Fruit fly (Drosophila melanogaster) whole organism, embryonic: Measurements from ENCODE around the gene Drsl1.
A peak's percentile ranks its signal among the peaks of the same experiment; 100 is the strongest.

Experiments used
- Adf1 ChIP-seq: fragments of 200-800 bp; sonication (Bioruptor generic); IDR thresholded peaks from 2 replicates; pipeline ENCODE4 v1.3.6; 2022; ENCODE audit warnings: missing biosample characterization, missing genetic modification characterization
- Atf-2 ChIP-seq: fragments of 200-800 bp; sonication (Bioruptor generic); optimal IDR thresholded peaks from 2 replicates; lab custom pipeline; 2016; ENCODE audit warnings: missing biosample characterization, missing genetic modification characterization
- Atf6 ChIP-seq: fragments of 200-800 bp; sonication (Bioruptor generic); IDR thresholded peaks from 2 replicates; pipeline ENCODE4 v1.3.6; 2022; ENCODE audit warnings: missing biosample characterization, missing genetic modification characterization
- Blimp-1 ChIP-seq: fragments of 200-800 bp; sonication (Bioruptor generic); optimal IDR thresholded peaks from 3 replicates; lab custom pipeline; 2018; ENCODE audit warnings: missing biosample characterization, missing genetic modification characterization, mild to moderate bottlenecking, moderate library complexity, missing genetic modification reagents
- CG10147 ChIP-seq: fragments of 200-800 bp; sonication (Bioruptor generic); optimal IDR thresholded peaks from 2 replicates; lab custom pipeline; 2019; ENCODE audit warnings: missing biosample characterization, mild to moderate bottlenecking, missing genetic modification characterization, moderate library complexity
- CG10979 ChIP-seq: fragments of 200-800 bp; sonication (Bioruptor generic); optimal IDR thresholded peaks from 2 replicates; lab custom pipeline; 2018; ENCODE audit warnings: missing biosample characterization, mild to moderate bottlenecking, missing genetic modification characterization, moderate library complexity
- CG11695 ChIP-seq: fragments of 200-800 bp; sonication (Bioruptor generic); IDR thresholded peaks from 3 replicates; pipeline ENCODE4 v1.3.6; 2022; ENCODE audit warnings: missing biosample characterization, missing genetic modification characterization
- CG14710 ChIP-seq: fragments of 200-800 bp; sonication (Bioruptor generic); optimal IDR thresholded peaks from 3 replicates; lab custom pipeline; 2019; ENCODE audit warnings: missing biosample characterization, mild to moderate bottlenecking, missing genetic modification characterization, moderate library complexity
- CG15269 ChIP-seq: fragments of 200-800 bp; sonication (Bioruptor generic); optimal IDR thresholded peaks from 2 replicates; lab custom pipeline; 2018; ENCODE audit warnings: missing biosample characterization, mild to moderate bottlenecking, missing genetic modification characterization, moderate library complexity
- CG1602 ChIP-seq: fragments of 200-800 bp; sonication (Bioruptor generic); optimal IDR thresholded peaks from 3 replicates; lab custom pipeline; 2016; ENCODE audit warnings: missing biosample characterization, missing genetic modification characterization
- CG30403 ChIP-seq: fragments of 200-800 bp; sonication (Bioruptor generic); optimal IDR thresholded peaks from 3 replicates; lab custom pipeline; 2016; ENCODE audit warnings: missing biosample characterization, missing genetic modification characterization
- CG3163 ChIP-seq: fragments of 200-800 bp; sonication (Bioruptor generic); optimal IDR thresholded peaks from 3 replicates; lab custom pipeline; 2016; ENCODE audit warnings: missing biosample characterization, missing genetic modification characterization
- CG33213 ChIP-seq: fragments of 200-800 bp; sonication (Bioruptor generic); optimal IDR thresholded peaks from 3 replicates; lab custom pipeline; 2016; ENCODE audit warnings: missing biosample characterization, missing genetic modification characterization
- CG5245 ChIP-seq: fragments of 200-800 bp; sonication (Bioruptor generic); optimal IDR thresholded peaks from 3 replicates; lab custom pipeline; 2016; ENCODE audit warnings: missing biosample characterization, missing genetic modification characterization
- CG6813 ChIP-seq: fragments of 200-800 bp; sonication (Bioruptor generic); optimal IDR thresholded peaks from 2 replicates; lab custom pipeline; 2017; ENCODE audit warnings: missing biosample characterization, missing genetic modification characterization, mild to moderate bottlenecking, moderate library complexity, missing genetic modification reagents
- CG7357 ChIP-seq: fragments of 200-800 bp; sonication (Bioruptor generic); IDR thresholded peaks from 3 replicates; pipeline ENCODE4 v1.3.6; 2022; ENCODE audit warnings: missing biosample characterization, missing genetic modification characterization
- CG8290 ChIP-seq, 3 experiments: fragments of 200-800 bp; sonication (Bioruptor generic); optimal IDR thresholded peaks; 2 replicates each; lab custom pipeline; 2016 to 2019; ENCODE audit warnings: missing biosample characterization in 3 of 3, missing genetic modification characterization in 3 of 3, mild to moderate bottlenecking in 2 of 3, moderate library complexity in 1 of 3
- CG8765 ChIP-seq: fragments of 200-800 bp; sonication (Bioruptor generic); IDR thresholded peaks from 2 replicates; pipeline ENCODE4 v1.3.6; 2022; ENCODE audit warnings: missing biosample characterization, missing genetic modification characterization
- Camta ChIP-seq: fragments of 200-800 bp; sonication (Bioruptor generic); optimal IDR thresholded peaks from 2 replicates; lab custom pipeline; 2016; ENCODE audit warnings: missing biosample characterization, missing genetic modification characterization
- D ChIP-seq, 2 experiments: fragments of 200-800 bp in 1 of 2; fragments of >200 bp in 1 of 2; sonication (Bioruptor generic) in 1 of 2; optimal IDR thresholded peaks; 2 replicates in 1 of 2; 3 replicates in 1 of 2; lab custom pipeline; 2017; ENCODE audit warnings: mild to moderate bottlenecking in 1 of 2, missing biosample characterization in 1 of 2, missing genetic modification characterization in 1 of 2, missing genetic modification reagents in 1 of 2
- Dip2 ChIP-seq: fragments of 200-800 bp; sonication (Bioruptor generic); IDR thresholded peaks from 2 replicates; pipeline ENCODE4 v1.3.6; 2022; ENCODE audit warnings: missing biosample characterization, missing genetic modification characterization
- Fer3 ChIP-seq: fragments of 200-800 bp; sonication (Bioruptor generic); optimal IDR thresholded peaks from 2 replicates; lab custom pipeline; 2018; ENCODE audit warnings: missing biosample characterization, mild to moderate bottlenecking, missing genetic modification characterization, moderate library complexity
- Hey ChIP-seq: fragments of 200-800 bp; sonication (Bioruptor generic); optimal IDR thresholded peaks from 3 replicates; lab custom pipeline; 2018; ENCODE audit warnings: missing biosample characterization, mild to moderate bottlenecking, missing genetic modification characterization
- Hmx ChIP-seq: fragments of 200-800 bp; sonication (Bioruptor generic); optimal IDR thresholded peaks from 2 replicates; lab custom pipeline; 2016; ENCODE audit warnings: missing biosample characterization, missing genetic modification characterization
- Lpt ChIP-seq: fragments of >200 bp; optimal IDR thresholded peaks from 2 replicates; lab custom pipeline; 2018; ENCODE audit warnings: missing biosample characterization, missing genetic modification characterization
- Med ChIP-seq: fragments of 200-800 bp; sonication (Bioruptor generic); peaks from one replicate; lab custom pipeline; 2016; ENCODE audit warnings: missing biosample characterization, missing genetic modification characterization, mild to moderate bottlenecking, inconsistent platforms, moderate library complexity
- PHDP ChIP-seq: fragments of 200-800 bp; sonication (Bioruptor generic); optimal IDR thresholded peaks from 3 replicates; lab custom pipeline; 2018; ENCODE audit warnings: missing biosample characterization, mild to moderate bottlenecking, missing genetic modification characterization, moderate library complexity
- Pdp1 ChIP-seq, 2 experiments: fragments of 200-800 bp; sonication (Bioruptor generic); optimal IDR thresholded peaks; 3 replicates each; lab custom pipeline; 2016; ENCODE audit warnings: missing biosample characterization in 2 of 2, missing genetic modification characterization in 2 of 2, mild to moderate bottlenecking in 1 of 2, moderate library complexity in 1 of 2
- Xbp1 ChIP-seq: fragments of 200-800 bp; sonication (Bioruptor generic); optimal IDR thresholded peaks from 3 replicates; lab custom pipeline; 2016; ENCODE audit warnings: missing biosample characterization, mild to moderate bottlenecking, missing genetic modification characterization
- amos ChIP-seq: fragments of 200-800 bp; sonication (Bioruptor generic); IDR thresholded peaks from 2 replicates; pipeline ENCODE4 v1.3.6; 2022; ENCODE audit warnings: missing biosample characterization, missing genetic modification characterization; ENCODE audit not compliant: partially characterized antibody
- chm ChIP-seq: fragments of 200-800 bp; sonication (Bioruptor generic); IDR thresholded peaks from 2 replicates; pipeline ENCODE4 v1.3.6; 2022; ENCODE audit warnings: missing biosample characterization, missing genetic modification characterization
- crol ChIP-seq: fragments of 200-800 bp; sonication (Bioruptor generic); IDR thresholded peaks from 2 replicates; pipeline ENCODE4 v1.3.6; 2022; ENCODE audit warnings: missing biosample characterization, missing genetic modification characterization
- dan ChIP-seq: fragments of 200-800 bp; sonication (Bioruptor generic); IDR thresholded peaks from 2 replicates; pipeline ENCODE4 v1.3.6; 2022; ENCODE audit warnings: missing biosample characterization, missing genetic modification characterization
- disco-r ChIP-seq: fragments of 200-800 bp; sonication (Bioruptor generic); optimal IDR thresholded peaks from 2 replicates; lab custom pipeline; 2016; ENCODE audit warnings: missing biosample characterization, missing genetic modification characterization
- en ChIP-seq: fragments of 200-800 bp; sonication (Bioruptor generic); optimal IDR thresholded peaks from 2 replicates; lab custom pipeline; 2016; ENCODE audit warnings: missing biosample characterization, missing genetic modification characterization
- fd64A ChIP-seq: fragments of 200-800 bp; sonication (Bioruptor generic); optimal IDR thresholded peaks from 3 replicates; lab custom pipeline; 2018; ENCODE audit warnings: missing biosample characterization, mild to moderate bottlenecking, missing genetic modification characterization
- fru ChIP-seq: fragments of >200 bp; optimal IDR thresholded peaks from 2 replicates; lab custom pipeline; 2017
- gro ChIP-seq: fragments of 200-800 bp; sonication (Bioruptor generic); optimal IDR thresholded peaks from 2 replicates; lab custom pipeline; 2016; ENCODE audit warnings: missing biosample characterization, missing genetic modification characterization
- hb ChIP-seq: fragments of 200-800 bp; sonication (Bioruptor generic); IDR thresholded peaks from 3 replicates; pipeline ENCODE4 v1.3.6; 2022; ENCODE audit warnings: missing biosample characterization, missing genetic modification characterization; ENCODE audit not compliant: partially characterized antibody
- lab ChIP-seq: fragments of 200-800 bp; sonication (Bioruptor generic); optimal IDR thresholded peaks from 3 replicates; lab custom pipeline; 2017; ENCODE audit warnings: missing biosample characterization, missing genetic modification characterization, mild to moderate bottlenecking, moderate library complexity, missing genetic modification reagents
- luna ChIP-seq: fragments of 200-800 bp; sonication (Bioruptor generic); optimal IDR thresholded peaks from 2 replicates; lab custom pipeline; 2016; ENCODE audit warnings: missing biosample characterization, missing genetic modification characterization
- nerfin-1 ChIP-seq: fragments of 200-800 bp; sonication (Bioruptor generic); optimal IDR thresholded peaks from 3 replicates; lab custom pipeline; 2019; ENCODE audit warnings: missing biosample characterization, mild to moderate bottlenecking, missing genetic modification characterization, moderate library complexity
- odd ChIP-seq: fragments of 200-800 bp; sonication (Bioruptor generic); optimal IDR thresholded peaks from 2 replicates; lab custom pipeline; 2017; ENCODE audit warnings: missing biosample characterization, mild to moderate bottlenecking, missing genetic modification characterization
- otp ChIP-seq: fragments of 200-800 bp; sonication (Bioruptor generic); IDR thresholded peaks from 3 replicates; pipeline ENCODE4, ENCODE4 v1.3.6; 2022; ENCODE audit warnings: missing biosample characterization, missing genetic modification characterization
- ranshi ChIP-seq: fragments of 200-800 bp; sonication (Bioruptor generic); IDR thresholded peaks from 2 replicates; pipeline ENCODE4 v1.3.6; 2022; ENCODE audit warnings: missing biosample characterization, missing genetic modification characterization
- repo ChIP-seq: fragments of 200-800 bp; sonication (Bioruptor generic); optimal IDR thresholded peaks from 2 replicates; lab custom pipeline; 2016; ENCODE audit warnings: missing biosample characterization, missing genetic modification characterization
- so ChIP-seq: fragments of 200-800 bp; sonication (Bioruptor generic); IDR thresholded peaks from 3 replicates; pipeline ENCODE4 v1.3.6; 2022; ENCODE audit warnings: missing biosample characterization, missing genetic modification characterization
- tgo ChIP-seq: fragments of 200-800 bp; sonication (Bioruptor generic); IDR thresholded peaks from 3 replicates; pipeline ENCODE4 v1.3.6; 2022; ENCODE audit warnings: missing biosample characterization, missing genetic modification characterization
- trh ChIP-seq: fragments of 200-800 bp; sonication (Bioruptor generic); optimal IDR thresholded peaks from 2 replicates; lab custom pipeline; 2016; ENCODE audit warnings: missing biosample characterization, missing genetic modification characterization
- wek ChIP-seq: fragments of 200-800 bp; sonication (Bioruptor generic); optimal IDR thresholded peaks from 3 replicates; lab custom pipeline; 2018; ENCODE audit warnings: missing biosample characterization, mild to moderate bottlenecking, missing genetic modification characterization, moderate library complexity

Gene Drsl1

dm6 chr3L:3306515-3306914 is 29.1 kb downstream of the Drsl1 start (continued):
- TF ChIP-seq amos (GFP tag; lab: Robert Waterston, UW): no peak
- TF ChIP-seq dan (GFP tag; lab: Robert Waterston, UW): no peak
- no peak for TF ChIP-seq CG15269
- TF ChIP-seq wek (GFP tag; lab: Kevin White, UChicago): no peak
- TF ChIP-seq Hmx (GFP tag; lab: Kevin White, UChicago): no peak
- 0 out of 2 replicates have a peak, but pooled peaks have one; percentile 18 for TF ChIP-seq chm
- no peak for TF ChIP-seq D (optimal IDR thresholded peaks at IDR 0.05; lab: Kevin White, UChicago)
- TF ChIP-seq D (GFP tag; optimal IDR thresholded peaks at IDR 0.05; lab: Kevin White, UChicago): no peak
- no peak for TF ChIP-seq CG7357
- no peak for TF ChIP-seq repo (GFP tag; lab: Kevin White, UChicago)
- TF ChIP-seq crol: no peak
- TF ChIP-seq CG10147 (GFP tag; lab: Kevin White, UChicago): no peak
- no peak for TF ChIP-seq otp (GFP tag; lab: Robert Waterston, UW)
- TF ChIP-seq Fer3: no peak
- no peak for TF ChIP-seq fru
- TF ChIP-seq tgo: no peak
- no peak for TF ChIP-seq CG11695 (GFP tag; lab: Robert Waterston, UW)
- TF ChIP-seq gro (GFP tag; lab: Kevin White, UChicago): no peak
- no peak for TF ChIP-seq CG33213 (GFP tag; lab: Kevin White, UChicago)
- no peak for TF ChIP-seq luna (GFP tag; lab: Kevin White, UChicago)
- TF ChIP-seq Hey (tag; lab: Kevin White, UChicago): no peak

dm6 chr3L:3305430-3305829 is 30.2 kb downstream of the Drsl1 start:
- TF ChIP-seq PHDP (peak; percentile 79), Lpt (GFP tag; lab: Kevin White, UChicago) (no peak), Atf-2 (GFP tag; lab: Kevin White, UChicago) (no peak), Camta (GFP tag; lab: Kevin White, UChicago) (peak; percentile 26), Pdp1 (GFP tag; optimal IDR thresholded peaks at IDR 0.05; lab: Kevin White, UChicago) (peak in 1 of 2 experiments; percentile 38), CG5245 (GFP tag; lab: Kevin White, UChicago) (peak; percentile 13), CG6813 (GFP tag; lab: Kevin White, UChicago) (peak; percentile 67), CG1602 (no peak), so (peak; percentile 43; the same call in 2 of the 3 replicates), fd64A (GFP tag; lab: Kevin White, UChicago) (peak; percentile 67), CG8290 (GFP tag; optimal IDR thresholded peaks at IDR 0.05; lab: Kevin White, UChicago) (peak; percentile 3), CG8290 (tag; optimal IDR thresholded peaks at IDR 0.05; lab: Kevin White, UChicago) (peak in 1 of 2 experiments; percentile 86), Adf1 (GFP tag; lab: Robert Waterston, UW) (no peak), CG30403 (GFP tag; lab: Kevin White, UChicago) (no peak), CG3163 (GFP tag; lab: Kevin White, UChicago) (peak; percentile 13), trh (peak; percentile 45), CG33213 (GFP tag; lab: Kevin White, UChicago) (peak; percentile 47), Dip2 (GFP tag; lab: Robert Waterston, UW) (no peak), Med (GFP tag; lab: Kevin White, UChicago) (peak; percentile 94), en (no peak), CG14710 (peak; percentile 30), hb (GFP tag; lab: Robert Waterston, UW) (no peak), ranshi (GFP tag; lab: Robert Waterston, UW) (no peak; the same call in 1 of the 2 replicates), CG8765 (GFP tag; lab: Robert Waterston, UW) (no peak), repo (GFP tag; lab: Kevin White, UChicago) (peak; percentile 9), CG10979 (peak; percentile 39), nerfin-1 (no peak), Atf6 (GFP tag; lab: Robert Waterston, UW) (peak; percentile 24; the same call in 1 of the 2 replicates), odd (GFP tag; lab: Kevin White, UChicago) (peak; percentile 30), disco-r (GFP tag; lab: Kevin White, UChicago) (no peak), D (optimal IDR thresholded peaks at IDR 0.05; lab: Kevin White, UChicago) (no peak), D (GFP tag; optimal IDR thresholded peaks at IDR 0.05; lab: Kevin White, UChicago) (peak; percentile 15), Blimp-1 (peak; percentile 68), lab (GFP tag; lab: Kevin White, UChicago) (peak; percentile 77), Xbp1 (GFP tag; lab: Kevin White, UChicago) (peak; percentile 13)
